Fruit fly (Drosophila melanogaster) whole organism, adult: Measurements from ENCODE around the gene CG31917.
A peak's percentile ranks its signal among the peaks of the same experiment; 100 is the strongest.

ENCODE experiments used
- CG11617 ChIP-seq: fragments of 200-800 bp; sonication (Bioruptor generic); optimal IDR thresholded peaks from 2 replicates; lab custom pipeline; 2017; ENCODE audit warnings: mild to moderate bottlenecking, missing biosample characterization, missing genetic modification reagents, missing genetic modification characterization
- CG12768 ChIP-seq: fragments of 200-800 bp; sonication (Bioruptor generic); optimal IDR thresholded peaks from 2 replicates; lab custom pipeline; 2017; ENCODE audit warnings: missing biosample characterization, missing genetic modification characterization, mild to moderate bottlenecking, moderate library complexity, missing genetic modification reagents
- CG14711 ChIP-seq: fragments of 200-800 bp; sonication (Bioruptor generic); optimal IDR thresholded peaks from 2 replicates; lab custom pipeline; 2018; ENCODE audit warnings: missing biosample characterization, mild to moderate bottlenecking, missing genetic modification characterization, moderate library complexity
- CG1620 ChIP-seq: fragments of 200-800 bp; sonication (Bioruptor generic); optimal IDR thresholded peaks from 2 replicates; lab custom pipeline; 2016; ENCODE audit warnings: missing biosample characterization, missing genetic modification characterization
- CG33017 ChIP-seq: fragments of 200-800 bp; sonication (Bioruptor generic); optimal IDR thresholded peaks from 2 replicates; lab custom pipeline; 2018; ENCODE audit warnings: missing biosample characterization, mild to moderate bottlenecking, missing genetic modification characterization, moderate library complexity
- CG5204 ChIP-seq: fragments of 200-800 bp; sonication (Bioruptor generic); optimal IDR thresholded peaks from 2 replicates; lab custom pipeline; 2016; ENCODE audit warnings: missing biosample characterization, missing genetic modification characterization
- CG7045 ChIP-seq: fragments of 200-800 bp; sonication (Bioruptor generic); optimal IDR thresholded peaks from 2 replicates; lab custom pipeline; 2017; ENCODE audit warnings: missing biosample characterization, mild to moderate bottlenecking, missing genetic modification characterization
- CG7101 ChIP-seq: fragments of 200-800 bp; sonication (Bioruptor generic); optimal IDR thresholded peaks from 2 replicates; lab custom pipeline; 2018; ENCODE audit warnings: missing biosample characterization, mild to moderate bottlenecking, missing genetic modification characterization, moderate library complexity
- Clk ChIP-seq: fragments of 200-800 bp; sonication (Bioruptor generic); optimal IDR thresholded peaks from 2 replicates; lab custom pipeline; 2017; ENCODE audit warnings: missing biosample characterization, missing genetic modification characterization
- Crg-1 ChIP-seq: fragments of 200-800 bp; sonication (Bioruptor generic); optimal IDR thresholded peaks from 2 replicates; lab custom pipeline; 2016; ENCODE audit warnings: missing biosample characterization, missing genetic modification characterization
- Hr96 ChIP-seq: fragments of 200-800 bp; sonication (Bioruptor generic); optimal IDR thresholded peaks from 2 replicates; lab custom pipeline; 2016; ENCODE audit warnings: missing biosample characterization, missing genetic modification characterization
- Mnt ChIP-seq: fragments of 200-800 bp; sonication (Bioruptor generic); optimal IDR thresholded peaks from 2 replicates; lab custom pipeline; 2016; ENCODE audit warnings: missing biosample characterization, mild to moderate bottlenecking, missing genetic modification characterization
- bab1 ChIP-seq: fragments of 200-800 bp; sonication (Bioruptor generic); optimal IDR thresholded peaks from 3 replicates; lab custom pipeline; 2019; ENCODE audit warnings: missing biosample characterization, mild to moderate bottlenecking, missing genetic modification characterization, moderate library complexity
- cic ChIP-seq: fragments of 200-800 bp; sonication (Bioruptor generic); optimal IDR thresholded peaks from 2 replicates; lab custom pipeline; 2017; ENCODE audit warnings: missing biosample characterization, mild to moderate bottlenecking, missing genetic modification characterization, moderate library complexity
- cnc ChIP-seq, 2 experiments: fragments of >200 bp; optimal IDR thresholded peaks; 2 replicates each; lab custom pipeline; 2017
- kay ChIP-seq: fragments of 200-800 bp; sonication (Bioruptor generic); peaks from one replicate; lab custom pipeline; 2016; ENCODE audit warnings: missing biosample characterization, missing genetic modification characterization, borderline replicate concordance
- ovo ChIP-seq: fragments of 200-800 bp; sonication (Bioruptor generic); optimal IDR thresholded peaks from 2 replicates; lab custom pipeline; 2016; ENCODE audit warnings: missing biosample characterization, missing genetic modification characterization
- pad ChIP-seq: fragments of 200-800 bp; sonication (Bioruptor generic); optimal IDR thresholded peaks from 3 replicates; lab custom pipeline; 2017; ENCODE audit warnings: missing biosample characterization, missing genetic modification characterization, mild to moderate bottlenecking, moderate library complexity, missing genetic modification reagents
- tj ChIP-seq: fragments of 200-800 bp; sonication (Bioruptor generic); optimal IDR thresholded peaks from 3 replicates; lab custom pipeline; 2017; ENCODE audit warnings: missing biosample characterization, mild to moderate bottlenecking, missing genetic modification characterization, moderate library complexity
- toe ChIP-seq: fragments of 200-800 bp; sonication (Bioruptor generic); optimal IDR thresholded peaks from 2 replicates; lab custom pipeline; 2016; ENCODE audit warnings: missing biosample characterization, missing genetic modification characterization

CG31917 gene

DNA sequence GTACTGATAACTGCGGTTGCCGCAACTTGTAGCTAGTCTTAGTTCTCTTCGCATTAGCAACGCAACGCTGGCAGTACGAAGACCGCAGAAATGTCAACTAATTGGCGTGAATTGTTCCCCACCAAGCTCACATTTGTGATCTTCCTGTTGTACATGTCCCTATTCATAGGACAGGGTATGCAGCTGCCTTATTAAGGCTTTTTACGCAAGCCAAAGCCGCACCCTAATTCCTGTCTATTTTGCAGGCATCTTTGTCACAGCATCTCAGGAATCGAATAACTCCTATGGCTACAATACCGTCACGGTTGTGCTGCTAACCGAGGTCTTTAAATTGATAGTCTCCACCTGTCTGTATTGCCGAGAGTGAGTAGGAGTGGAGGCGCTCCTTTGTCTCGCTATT is 42.4 kb upstream of the CG31917 start, which contains the start of gene eIF3h:
TSS of gene eIF3h (minus strand) at position 101 of the 400 bp plus-strand sequence.
- no peak for TF ChIP-seq cnc (optimal IDR thresholded peaks at IDR 0.05; lab: Kevin White, UChicago)
- no peak for TF ChIP-seq CG33017
- no peak for TF ChIP-seq CG7101 (tag; lab: Kevin White, UChicago)
- TF ChIP-seq CG14711 (tag; lab: Kevin White, UChicago), result no peak
- TF ChIP-seq CG11617, result no peak
- TF ChIP-seq toe, result no peak
- TF ChIP-seq pad, result no peak
- TF ChIP-seq Crg-1 (GFP tag; lab: Kevin White, UChicago), result no peak
- TF ChIP-seq CG5204 (GFP tag; lab: Kevin White, UChicago), result no peak
- TF ChIP-seq ovo (GFP tag; lab: Kevin White, UChicago), result no peak
- TF ChIP-seq kay (GFP tag; lab: Kevin White, UChicago), result no peak
- no peak for TF ChIP-seq Mnt (GFP tag; lab: Kevin White, UChicago)
- no peak for TF ChIP-seq CG12768
- TF ChIP-seq CG1620 (GFP tag; lab: Kevin White, UChicago), result no peak
- no peak for TF ChIP-seq Hr96
- no peak for TF ChIP-seq Clk

DNA sequence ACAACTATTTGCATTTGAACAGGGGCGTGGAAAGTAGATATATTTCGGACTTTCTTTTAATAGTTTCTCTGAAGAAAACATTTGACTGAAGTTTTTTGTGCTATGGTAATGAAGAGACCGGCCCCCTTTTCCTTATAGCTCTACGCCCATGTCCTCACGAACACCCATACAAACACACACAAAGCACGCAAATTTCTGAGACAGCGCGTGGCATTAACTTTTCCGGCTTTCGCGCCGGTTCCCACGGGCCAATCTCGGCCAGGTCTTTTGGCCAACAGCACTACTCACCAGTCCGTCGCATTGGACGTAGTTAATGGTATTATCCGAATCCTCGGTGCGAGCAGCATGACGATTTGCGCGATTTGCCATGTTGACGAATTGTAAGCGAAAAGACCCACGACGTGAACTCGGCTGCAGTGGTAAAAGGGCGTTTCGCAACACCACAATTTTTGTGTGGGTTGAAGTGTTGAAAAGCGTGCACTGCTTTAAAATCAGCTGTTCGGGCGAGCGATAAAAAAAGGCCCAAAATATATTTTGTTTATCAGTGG is 41.8 kb upstream of the CG31917 start, which contains the start of gene senju:
TSS of gene senju (plus strand) at position 477 of the 548 bp plus-strand sequence.
- TF ChIP-seq CG33017 (peak; percentile 82), CG12768 (peak; percentile 91), CG5204 (GFP tag; lab: Kevin White, UChicago) (no peak), kay (GFP tag; lab: Kevin White, UChicago) (no peak), CG7101 (tag; lab: Kevin White, UChicago) (peak; percentile 86), cnc (optimal IDR thresholded peaks at IDR 0.05; lab: Kevin White, UChicago) (no peak), Mnt (GFP tag; lab: Kevin White, UChicago) (peak; percentile 98), toe (no peak), pad (peak; percentile 88), Crg-1 (GFP tag; lab: Kevin White, UChicago) (peak; percentile 97), CG14711 (tag; lab: Kevin White, UChicago) (peak; percentile 66), CG11617 (peak; percentile 86), tj (GFP tag; lab: Kevin White, UChicago) (peak; percentile 83), Clk (peak; percentile 67), ovo (GFP tag; lab: Kevin White, UChicago) (peak; percentile 83), CG1620 (GFP tag; lab: Kevin White, UChicago) (peak; percentile 94), Hr96 (peak; percentile 79), CG7045 (GFP tag; lab: Kevin White, UChicago) (peak; percentile 77), bab1 (peak; percentile 80), cic (GFP tag; lab: Kevin White, UChicago) (peak; percentile 89)

DNA sequence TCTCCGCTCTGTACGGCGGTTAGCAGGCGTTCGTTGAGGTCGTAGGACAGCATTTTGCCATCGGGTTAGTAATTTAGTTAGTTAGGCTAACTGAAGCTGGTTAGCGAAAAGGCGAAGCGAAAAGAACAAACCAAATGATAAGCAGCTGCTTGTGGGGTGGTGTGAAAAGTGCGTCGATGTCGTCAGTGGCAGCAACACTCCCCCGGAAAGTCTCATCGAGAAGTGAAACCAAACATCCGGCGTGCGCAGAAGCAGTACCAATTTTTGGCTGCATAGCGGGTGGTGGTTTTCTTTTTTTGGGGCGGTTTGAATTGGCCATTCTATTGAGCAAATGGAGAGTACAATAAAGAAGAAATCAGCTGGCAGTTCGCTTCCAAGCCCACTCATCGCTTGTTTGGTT is 40.2 kb upstream of the CG31917 start, which contains the start of gene CG9121:
TSS of gene CG9121 (minus strand) at position 238 of the 400 bp plus-strand sequence.
- TF ChIP-seq CG33017 (no peak), CG11617 (no peak), CG7045 (GFP tag; lab: Kevin White, UChicago) (no peak), kay (GFP tag; lab: Kevin White, UChicago) (no peak), CG5204 (GFP tag; lab: Kevin White, UChicago) (no peak), Hr96 (no peak), Clk (no peak), bab1 (no peak), pad (no peak), Mnt (GFP tag; lab: Kevin White, UChicago) (no peak), cnc (optimal IDR thresholded peaks at IDR 0.05; lab: Kevin White, UChicago) (no peak), Crg-1 (GFP tag; lab: Kevin White, UChicago) (no peak), CG1620 (GFP tag; lab: Kevin White, UChicago) (no peak), CG14711 (tag; lab: Kevin White, UChicago) (no peak), tj (GFP tag; lab: Kevin White, UChicago) (no peak), cic (GFP tag; lab: Kevin White, UChicago) (no peak)

DNA sequence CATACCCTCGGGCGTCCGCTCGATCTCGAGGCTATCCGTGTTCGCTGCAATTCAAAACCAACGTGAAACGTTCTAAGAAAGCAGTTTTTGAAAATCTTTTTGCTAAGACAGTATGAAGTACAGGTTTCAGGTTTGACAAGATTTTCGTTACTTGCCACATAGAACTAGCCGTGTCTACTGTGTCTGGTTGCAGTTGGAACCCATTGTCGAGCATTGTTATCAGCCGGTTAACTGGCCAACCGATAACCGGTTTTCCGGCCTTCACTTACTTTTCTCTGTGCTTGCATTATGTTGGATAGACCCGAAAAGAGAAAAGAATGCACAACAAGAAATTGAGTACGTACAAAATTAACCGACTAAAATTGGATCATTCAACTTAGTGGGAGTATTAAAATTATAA is 39.3 kb upstream of the CG31917 start:
- TF ChIP-seq ovo (GFP tag; lab: Kevin White, UChicago) (no peak), CG14711 (tag; lab: Kevin White, UChicago) (no peak)

DNA sequence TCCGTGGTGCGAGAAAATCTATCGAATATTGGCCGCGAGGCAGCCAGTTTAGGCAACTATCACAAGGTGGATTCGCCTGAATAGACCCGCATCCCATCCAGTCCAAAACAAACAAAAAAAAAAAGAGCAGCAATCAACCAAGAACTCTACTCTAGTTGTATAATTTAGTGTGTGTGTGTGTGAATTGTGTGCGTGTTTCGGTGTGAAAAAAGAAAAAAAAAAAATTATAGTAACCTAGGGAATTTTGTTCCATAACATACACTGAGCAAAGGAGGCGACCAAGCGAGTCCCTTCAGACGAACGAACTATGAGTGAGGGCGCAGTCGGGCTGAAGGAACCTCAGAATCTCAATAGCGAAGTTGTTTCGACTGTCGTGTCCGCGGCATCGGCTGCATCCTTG is 35.6 kb upstream of the CG31917 start:
- TF ChIP-seq CG5204 (GFP tag; lab: Kevin White, UChicago) (no peak), cic (GFP tag; lab: Kevin White, UChicago) (no peak), Mnt (GFP tag; lab: Kevin White, UChicago) (no peak), Crg-1 (GFP tag; lab: Kevin White, UChicago) (no peak), CG11617 (no peak), CG7045 (GFP tag; lab: Kevin White, UChicago) (no peak), toe (no peak), pad (no peak), bab1 (no peak), CG1620 (GFP tag; lab: Kevin White, UChicago) (no peak), cnc (optimal IDR thresholded peaks at IDR 0.05; lab: Kevin White, UChicago) (no peak), CG7101 (tag; lab: Kevin White, UChicago) (no peak), tj (GFP tag; lab: Kevin White, UChicago) (no peak), CG33017 (no peak), kay (GFP tag; lab: Kevin White, UChicago) (no peak), Hr96 (no peak)

DNA sequence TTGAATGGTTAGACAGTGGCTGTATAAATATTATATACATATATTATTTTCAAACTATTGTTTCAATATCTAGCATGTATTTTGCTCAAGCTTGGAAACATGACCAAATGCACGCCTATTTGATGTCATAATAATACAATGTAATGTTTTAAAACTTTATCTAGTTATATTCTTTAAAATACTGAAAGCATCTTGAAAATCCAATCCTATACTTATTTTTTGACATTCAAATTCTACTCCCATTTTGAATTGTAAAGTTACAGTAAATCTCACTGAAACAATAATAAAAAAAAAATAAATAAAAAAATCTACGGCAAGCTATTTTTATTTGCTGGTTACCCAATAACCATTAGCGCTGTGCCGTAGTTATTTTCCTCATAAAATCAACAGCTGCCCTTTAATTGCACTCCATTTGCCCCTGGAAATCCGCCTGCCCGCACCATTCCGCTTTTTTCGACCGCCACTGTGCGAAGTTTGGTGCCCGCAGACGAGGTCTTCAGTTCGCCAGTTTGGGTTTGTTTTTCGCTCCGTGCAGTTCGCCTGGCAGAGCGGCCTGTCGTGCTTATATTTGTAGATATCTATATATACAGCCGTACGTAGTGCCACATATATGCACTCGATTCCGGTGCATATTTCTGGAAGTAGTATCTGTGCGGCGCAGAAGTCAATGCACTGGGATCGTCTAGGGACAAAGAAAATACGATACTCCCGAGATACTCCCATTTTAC is 34.4 kb upstream of the CG31917 start:
- TF ChIP-seq kay (GFP tag; lab: Kevin White, UChicago) (peak; percentile 66), CG5204 (GFP tag; lab: Kevin White, UChicago) (peak; percentile 15), CG12768 (peak; percentile 10), Clk (no peak), CG11617 (peak; percentile 57), CG33017 (peak; percentile 57), ovo (GFP tag; lab: Kevin White, UChicago) (peak; percentile 58), Crg-1 (GFP tag; lab: Kevin White, UChicago) (peak; percentile 34), tj (GFP tag; lab: Kevin White, UChicago) (peak; percentile 26), CG14711 (tag; lab: Kevin White, UChicago) (no peak), Hr96 (no peak), CG7101 (tag; lab: Kevin White, UChicago) (peak; percentile 48), toe (no peak), Mnt (GFP tag; lab: Kevin White, UChicago) (peak; percentile 33), bab1 (no peak), cic (GFP tag; lab: Kevin White, UChicago) (peak; percentile 13), cnc (optimal IDR thresholded peaks at IDR 0.05; lab: Kevin White, UChicago) (no peak), CG7045 (GFP tag; lab: Kevin White, UChicago) (no peak), CG1620 (GFP tag; lab: Kevin White, UChicago) (peak; percentile 4), pad (peak; percentile 18)
